Fruit fly (Drosophila melanogaster) whole organism, embryonic: ENCODE measurements around the gene CG5103.

Experiments used
- CG10147 ChIP-seq: fragments of 200-800 bp; sonication (Bioruptor generic); optimal IDR thresholded peaks from 2 replicates; lab custom pipeline; 2019; ENCODE audit warnings: missing biosample characterization, mild to moderate bottlenecking, missing genetic modification characterization, moderate library complexity
- CG10267 ChIP-seq: fragments of 200-800 bp; sonication (Bioruptor generic); optimal IDR thresholded peaks from 2 replicates; lab custom pipeline; 2018; ENCODE audit warnings: missing biosample characterization, mild to moderate bottlenecking, missing genetic modification characterization, moderate library complexity
- CG10321 ChIP-seq: fragments of 200-800 bp; sonication (Bioruptor generic); IDR thresholded peaks from 2 replicates; pipeline ENCODE4 v1.3.6; 2022; ENCODE audit warnings: missing biosample characterization, missing genetic modification characterization
- CG11398 ChIP-seq: fragments of 200-800 bp; sonication (Bioruptor generic); optimal IDR thresholded peaks from 2 replicates; lab custom pipeline; 2016; ENCODE audit warnings: missing biosample characterization, missing genetic modification characterization
- CG12659 ChIP-seq: fragments of 200-800 bp; sonication (Bioruptor generic); optimal IDR thresholded peaks from 3 replicates; lab custom pipeline; 2017; ENCODE audit warnings: mild to moderate bottlenecking, missing biosample characterization, missing genetic modification reagents, missing genetic modification characterization
- CG14014 ChIP-seq: fragments of 200-800 bp; sonication (Bioruptor generic); IDR thresholded peaks from 2 replicates; pipeline ENCODE4 v1.3.6; 2022; ENCODE audit warnings: missing biosample characterization, missing genetic modification characterization
- CG15601 ChIP-seq: fragments of 200-800 bp; sonication (Bioruptor generic); optimal IDR thresholded peaks from 3 replicates; lab custom pipeline; 2019; ENCODE audit warnings: missing biosample characterization, mild to moderate bottlenecking, missing genetic modification characterization, moderate library complexity
- CG2875 ChIP-seq: fragments of 200-800 bp; sonication (Bioruptor generic); optimal IDR thresholded peaks from 2 replicates; lab custom pipeline; 2017; ENCODE audit warnings: missing biosample characterization, mild to moderate bottlenecking, missing genetic modification characterization, missing genetic modification reagents
- CG30431 ChIP-seq: fragments of 200-800 bp; sonication (Bioruptor generic); optimal IDR thresholded peaks from 2 replicates; lab custom pipeline; 2017; ENCODE audit warnings: missing biosample characterization, missing genetic modification characterization
- CG32532 ChIP-seq: fragments of 200-800 bp; sonication (Bioruptor generic); IDR thresholded peaks from 2 replicates; pipeline ENCODE4 v1.3.6; 2022; ENCODE audit warnings: missing biosample characterization, missing genetic modification characterization
- CG6254 ChIP-seq: fragments of 200-800 bp; sonication (Bioruptor generic); optimal IDR thresholded peaks from 3 replicates; lab custom pipeline; 2017; ENCODE audit warnings: mild to moderate bottlenecking, missing biosample characterization, missing genetic modification reagents, missing genetic modification characterization
- CG6791 ChIP-seq: fragments of 200-800 bp; sonication (Bioruptor generic); IDR thresholded peaks from 3 replicates; pipeline ENCODE4 v1.3.6; 2022; ENCODE audit warnings: missing biosample characterization, missing genetic modification characterization; ENCODE audit not compliant: partially characterized antibody
- CG7928 ChIP-seq: fragments of 200-800 bp; sonication (Bioruptor generic); optimal IDR thresholded peaks from 2 replicates; lab custom pipeline; 2017; ENCODE audit warnings: missing biosample characterization, mild to moderate bottlenecking, missing genetic modification characterization
- CG8924 ChIP-seq: fragments of 200-800 bp; optimal IDR thresholded peaks from 3 replicates; lab custom pipeline; 2019; ENCODE audit warnings: missing biosample characterization, mild to moderate bottlenecking, missing genetic modification characterization, moderate library complexity
- CG9609 ChIP-seq: fragments of 200-800 bp; sonication (Bioruptor generic); optimal IDR thresholded peaks from 3 replicates; lab custom pipeline; 2016; ENCODE audit warnings: missing biosample characterization, missing genetic modification characterization
- Dad ChIP-seq: fragments of 200-800 bp; sonication (Bioruptor generic); optimal IDR thresholded peaks from 3 replicates; lab custom pipeline; 2016; ENCODE audit warnings: missing biosample characterization, missing genetic modification characterization
- Gug ChIP-seq: fragments of 200-800 bp; sonication (Bioruptor generic); IDR thresholded peaks from 4 replicates; pipeline ENCODE4 v1.3.6; 2022; ENCODE audit warnings: missing biosample characterization, missing genetic modification characterization
- HmgD ChIP-seq: fragments of 200-800 bp; sonication (Bioruptor generic); optimal IDR thresholded peaks from 3 replicates; lab custom pipeline; 2016; ENCODE audit warnings: missing biosample characterization, missing genetic modification characterization
- Mes4 ChIP-seq: fragments of 200-800 bp; sonication (Bioruptor generic); optimal IDR thresholded peaks from 2 replicates; lab custom pipeline; 2016; ENCODE audit warnings: missing biosample characterization, missing genetic modification characterization
- Nf-YC ChIP-seq: fragments of 200-800 bp; optimal IDR thresholded peaks from 3 replicates; lab custom pipeline; 2019; ENCODE audit warnings: missing biosample characterization, mild to moderate bottlenecking, missing genetic modification characterization, moderate library complexity
- NfI ChIP-seq: fragments of 200-800 bp; sonication (Bioruptor generic); optimal IDR thresholded peaks from 3 replicates; lab custom pipeline; 2018; ENCODE audit warnings: missing biosample characterization, mild to moderate bottlenecking, missing genetic modification characterization, moderate library complexity
- Ptx1 ChIP-seq: fragments of 200-800 bp; sonication (Bioruptor generic); IDR thresholded peaks from 2 replicates; pipeline ENCODE4 v1.3.6; 2022; ENCODE audit warnings: missing biosample characterization, missing genetic modification characterization
- Sry-β ChIP-seq: fragments of 200-800 bp; sonication (Bioruptor generic); optimal IDR thresholded peaks from 2 replicates; lab custom pipeline; 2018; ENCODE audit warnings: missing biosample characterization, mild to moderate bottlenecking, missing genetic modification characterization, moderate library complexity
- al ChIP-seq: fragments of 200-800 bp; sonication (Bioruptor generic); IDR thresholded peaks from 2 replicates; pipeline ENCODE4 v1.3.6; 2022; ENCODE audit warnings: missing biosample characterization, missing genetic modification characterization
- ap ChIP-seq: fragments of 200-800 bp; sonication (Bioruptor generic); IDR thresholded peaks from 2 replicates; pipeline ENCODE4 v1.3.6; 2022; ENCODE audit warnings: missing biosample characterization, missing genetic modification characterization
- az2 ChIP-seq: fragments of 200-800 bp; sonication (Bioruptor generic); optimal IDR thresholded peaks from 3 replicates; lab custom pipeline; 2016; ENCODE audit warnings: missing biosample characterization, missing genetic modification characterization
- btn ChIP-seq: fragments of 200-800 bp; sonication (Bioruptor generic); optimal IDR thresholded peaks from 2 replicates; lab custom pipeline; 2016; ENCODE audit warnings: missing biosample characterization, missing genetic modification characterization
- cas ChIP-seq: fragments of 200-800 bp; sonication (Bioruptor generic); IDR thresholded peaks from 2 replicates; pipeline ENCODE4 v1.3.6; 2022; ENCODE audit warnings: missing biosample characterization, missing genetic modification characterization
- caup ChIP-seq: fragments of 200-800 bp; sonication (Bioruptor generic); optimal IDR thresholded peaks from 3 replicates; lab custom pipeline; 2017; ENCODE audit warnings: missing biosample characterization, mild to moderate bottlenecking, missing genetic modification characterization, moderate library complexity; ENCODE audit not compliant: severe bottlenecking
- dm ChIP-seq: fragments of 200-800 bp; sonication (Bioruptor generic); optimal IDR thresholded peaks from 3 replicates; lab custom pipeline; 2016; ENCODE audit warnings: missing biosample characterization, missing genetic modification characterization
- dmrt99B ChIP-seq: fragments of 200-800 bp; sonication (Bioruptor generic); optimal IDR thresholded peaks from 2 replicates; lab custom pipeline; 2018; ENCODE audit warnings: missing biosample characterization, mild to moderate bottlenecking, missing genetic modification characterization, moderate library complexity
- esg ChIP-seq: fragments of 200-800 bp; sonication (Bioruptor generic); conservative IDR thresholded peaks from 2 replicates; pipeline ENCODE4 v1.3.6; 2022; ENCODE audit warnings: missing biosample characterization, missing genetic modification characterization
- fd102C ChIP-seq: fragments of 200-800 bp; sonication (Bioruptor generic); optimal IDR thresholded peaks from 2 replicates; lab custom pipeline; 2018; ENCODE audit warnings: missing biosample characterization, mild to moderate bottlenecking, missing genetic modification characterization, moderate library complexity
- gcm ChIP-seq: fragments of 200-800 bp; sonication (Bioruptor generic); optimal IDR thresholded peaks from 2 replicates; lab custom pipeline; 2019; ENCODE audit warnings: missing biosample characterization, mild to moderate bottlenecking, missing genetic modification characterization, moderate library complexity
- gfzf ChIP-seq: fragments of 200-800 bp; sonication (Bioruptor generic); optimal IDR thresholded peaks from 2 replicates; lab custom pipeline; 2016; ENCODE audit warnings: missing biosample characterization, mild to moderate bottlenecking, missing genetic modification characterization, moderate library complexity
- jing ChIP-seq: fragments of 200-800 bp; sonication (Bioruptor generic); optimal IDR thresholded peaks from 2 replicates; lab custom pipeline; 2018; ENCODE audit warnings: missing biosample characterization, mild to moderate bottlenecking, missing genetic modification characterization
- lmd ChIP-seq: fragments of 200-800 bp; sonication (Bioruptor generic); IDR thresholded peaks from 2 replicates; pipeline ENCODE4 v1.3.6; 2022; ENCODE audit warnings: missing biosample characterization, missing genetic modification characterization
- nau ChIP-seq: fragments of 200-800 bp; sonication (Bioruptor generic); optimal IDR thresholded peaks from 3 replicates; lab custom pipeline; 2017; ENCODE audit warnings: missing biosample characterization, mild to moderate bottlenecking, missing genetic modification characterization, missing genetic modification reagents
- nmo ChIP-seq: fragments of 200-800 bp; sonication (Bioruptor generic); optimal IDR thresholded peaks from 2 replicates; lab custom pipeline; 2018; ENCODE audit warnings: missing biosample characterization, mild to moderate bottlenecking, missing genetic modification characterization, moderate library complexity
- pan ChIP-seq, 4 experiments: fragments of >200 bp in 3 of 4; fragments of 200-800 bp in 1 of 4; sonication (Bioruptor generic) in 1 of 4; optimal IDR thresholded peaks in 3 of 4; IDR thresholded peaks in 1 of 4; 2 replicates each; pipeline versions ENCODE4 v1.3.6 to Lab custom; 2017 to 2022; ENCODE audit warnings: missing biosample characterization in 2 of 4, missing genetic modification characterization in 2 of 4, mixed read lengths in 1 of 4
- sc ChIP-seq, 3 experiments: fragments of >200 bp in 2 of 3; fragments of 200-800 bp in 1 of 3; sonication (Bioruptor generic) in 1 of 3; optimal IDR thresholded peaks; 2 replicates in 2 of 3; 3 replicates in 1 of 3; lab custom pipeline; 2017; ENCODE audit warnings: mild to moderate bottlenecking in 1 of 3, missing biosample characterization in 1 of 3, missing genetic modification characterization in 1 of 3, missing genetic modification reagents in 1 of 3
- sens ChIP-seq: fragments of 200-800 bp; sonication (Bioruptor generic); peaks from one replicate; lab custom pipeline; 2016; ENCODE audit warnings: missing biosample characterization, missing genetic modification characterization
- sens-2 ChIP-seq: fragments of 200-800 bp; sonication (Bioruptor generic); IDR thresholded peaks from 2 replicates; pipeline ENCODE4 v1.3.6; 2022; ENCODE audit warnings: missing biosample characterization, missing genetic modification characterization
- slou ChIP-seq: fragments of 200-800 bp; sonication (Bioruptor generic); optimal IDR thresholded peaks from 3 replicates; lab custom pipeline; 2016; ENCODE audit warnings: missing biosample characterization, missing genetic modification characterization
- sqz ChIP-seq: fragments of 200-800 bp; sonication (Bioruptor generic); optimal IDR thresholded peaks from 3 replicates; lab custom pipeline; 2018; ENCODE audit warnings: missing biosample characterization, mild to moderate bottlenecking, missing genetic modification characterization
- tll ChIP-seq, 2 experiments: fragments of 200-800 bp in 1 of 2; fragments of >200 bp in 1 of 2; sonication (Bioruptor generic) in 1 of 2; optimal IDR thresholded peaks; 2 replicates each; lab custom pipeline; 2017 to 2019; ENCODE audit warnings: missing biosample characterization in 2 of 2, missing genetic modification characterization in 2 of 2, mild to moderate bottlenecking in 1 of 2, moderate library complexity in 1 of 2
- tx ChIP-seq: fragments of 200-800 bp; sonication (Bioruptor generic); optimal IDR thresholded peaks from 2 replicates; lab custom pipeline; 2016; ENCODE audit warnings: missing biosample characterization, missing genetic modification characterization
- vnd ChIP-seq: fragments of 200-800 bp; sonication (Bioruptor generic); IDR thresholded peaks from 3 replicates; pipeline ENCODE4 v1.3.6; 2022; ENCODE audit warnings: missing biosample characterization, missing genetic modification characterization; ENCODE audit not compliant: partially characterized antibody
- zen2 ChIP-seq: fragments of 200-800 bp; sonication (Bioruptor generic); IDR thresholded peaks from 3 replicates; pipeline ENCODE4 v1.3.6; 2022; ENCODE audit warnings: missing biosample characterization, missing genetic modification characterization; ENCODE audit not compliant: partially characterized antibody
- zf30C ChIP-seq: fragments of 200-800 bp; sonication (Bioruptor generic); optimal IDR thresholded peaks from 3 replicates; lab custom pipeline; 2018; ENCODE audit warnings: missing biosample characterization, mild to moderate bottlenecking, missing genetic modification characterization

The CG5103 gene

dm6 chr3L:18274188-18274587 lies 19.9 kb downstream of the CG5103 start (continued):
- no peak for TF ChIP-seq CG11398 (GFP tag; lab: Kevin White, UChicago)
- TF ChIP-seq caup (GFP tag; lab: Kevin White, UChicago): no peak
- no peak for TF ChIP-seq jing (GFP tag; lab: Kevin White, UChicago)
- TF ChIP-seq nau (GFP tag; lab: Kevin White, UChicago): no peak
- TF ChIP-seq btn (GFP tag; lab: Kevin White, UChicago): no peak
- peak; percentile 17 for TF ChIP-seq sqz (GFP tag; lab: Kevin White, UChicago)
- TF ChIP-seq az2 (GFP tag; lab: Kevin White, UChicago): peak; percentile 6
- TF ChIP-seq CG6791 (GFP tag; lab: Robert Waterston, UW): no peak
- TF ChIP-seq sens-2: no peak
- TF ChIP-seq fd102C (GFP tag; lab: Kevin White, UChicago): peak; percentile 51
- TF ChIP-seq vnd: no peak
- no peak for TF ChIP-seq dm
- TF ChIP-seq CG6254: peak; percentile 46
- no peak for TF ChIP-seq Nf-YC
- peak; percentile 42 for TF ChIP-seq CG10267 (tag; lab: Kevin White, UChicago)
- peak; percentile 76 for TF ChIP-seq Sry-β (GFP tag; lab: Kevin White, UChicago)
- no peak for TF ChIP-seq zen2 (GFP tag; lab: Robert Waterston, UW)
- no peak for TF ChIP-seq slou
- TF ChIP-seq ap (GFP tag; lab: Robert Waterston, UW): no peak
- TF ChIP-seq CG7928 (GFP tag; lab: Kevin White, UChicago): no peak
- no peak for TF ChIP-seq esg (GFP tag; lab: Robert Waterston, UW)
- TF ChIP-seq CG15601 (tag; lab: Kevin White, UChicago): peak; percentile 7
- 0 out of 2 replicates have a peak, but pooled peaks have one; percentile 17 for TF ChIP-seq CG32532 (GFP tag; lab: Robert Waterston, UW)
- no peak for TF ChIP-seq zf30C (GFP tag; lab: Kevin White, UChicago)
- TF ChIP-seq CG12659 (GFP tag; lab: Kevin White, UChicago): no peak
- TF ChIP-seq Dad: no peak
- peak; percentile 5 for TF ChIP-seq CG30431 (GFP tag; lab: Kevin White, UChicago)
- peak; percentile 21 for TF ChIP-seq dmrt99B (tag; lab: Kevin White, UChicago)
- no peak for TF ChIP-seq pan (optimal IDR thresholded peaks at IDR 0.05; lab: Kevin White, UChicago)
- TF ChIP-seq pan (GFP tag; optimal IDR thresholded peaks at IDR 0.05 in 1 of 2, IDR thresholded peaks at IDR 0.05 in 1 of 2): no peak
- TF ChIP-seq sens (GFP tag; lab: Kevin White, UChicago): peak; percentile 60
- no peak for TF ChIP-seq sc (optimal IDR thresholded peaks at IDR 0.05; lab: Kevin White, UChicago)
- peak; percentile 25 for TF ChIP-seq sc (GFP tag; optimal IDR thresholded peaks at IDR 0.05; lab: Kevin White, UChicago)
- TF ChIP-seq CG9609 (GFP tag; lab: Kevin White, UChicago): no peak
- no peak for TF ChIP-seq al (GFP tag; lab: Robert Waterston, UW)
- no peak for TF ChIP-seq tx
- TF ChIP-seq nmo (GFP tag; lab: Kevin White, UChicago): peak; percentile 2
- no peak for TF ChIP-seq Mes4
- peak; percentile 11 for TF ChIP-seq gcm (GFP tag; lab: Kevin White, UChicago)
- TF ChIP-seq CG8924 (tag; lab: Kevin White, UChicago): peak; percentile 32
- no peak for TF ChIP-seq Gug (GFP tag; lab: Robert Waterston, UW)
- no peak for TF ChIP-seq CG10321 (GFP tag; lab: Robert Waterston, UW)
- no peak for TF ChIP-seq tll (GFP tag; optimal IDR thresholded peaks at IDR 0.05; lab: Kevin White, UChicago)
- TF ChIP-seq NfI: no peak
- TF ChIP-seq Ptx1 (GFP tag; lab: Robert Waterston, UW): no peak
- no peak for TF ChIP-seq HmgD (GFP tag; lab: Kevin White, UChicago)
- TF ChIP-seq gfzf (GFP tag; lab: Kevin White, UChicago): no peak
- no peak for TF ChIP-seq CG2875 (GFP tag; lab: Kevin White, UChicago)
- TF ChIP-seq CG14014 (GFP tag; lab: Robert Waterston, UW): no peak
- no peak for TF ChIP-seq cas
- TF ChIP-seq CG10147 (GFP tag; lab: Kevin White, UChicago): no peak
- TF ChIP-seq lmd (GFP tag; lab: Robert Waterston, UW): no peak
